Worm (Caenorhabditis elegans): ENCODE measurements around the gene adt-1.
A peak's percentile ranks its signal among the peaks of the same experiment; 100 is the strongest.

ce11 chrX:12635010-12635409 lies 43.6 kb upstream of the adt-1 start:
- TF ChIP-seq lsy-2 (tag; optimal IDR thresholded peaks at IDR 0.05) = peak in 1 of 2 experiments; percentile 63
- no peak for TF ChIP-seq egl-27 (tag; optimal IDR thresholded peaks at IDR 0.05)
- peak; percentile 73 for TF ChIP-seq fos-1 (tag; optimal IDR thresholded peaks at IDR 0.05)
- no peak for TF ChIP-seq nhr-12 (tag; optimal IDR thresholded peaks at IDR 0.05)
- no peak for TF ChIP-seq ceh-82 (tag; optimal IDR thresholded peaks at IDR 0.05)
- no peak for TF ChIP-seq ama-1 (optimal IDR thresholded peaks at IDR 0.05)
- TF ChIP-seq ztf-1 (GFP tag; conservative IDR thresholded peaks at IDR 0.05) = no peak
- no peak for TF ChIP-seq unc-62 (GFP tag; optimal IDR thresholded peaks at IDR 0.05)
- peak; percentile 40 for TF ChIP-seq nhr-6 (tag; optimal IDR thresholded peaks at IDR 0.05)
- no peak for TF ChIP-seq ztf-4 (tag; optimal IDR thresholded peaks at IDR 0.05)
- TF ChIP-seq F13H6.1 (tag; optimal IDR thresholded peaks at IDR 0.05) = peak; percentile 34
- TF ChIP-seq zag-1 (tag; optimal IDR thresholded peaks at IDR 0.05) = no peak
- TF ChIP-seq nhr-25 (tag; optimal IDR thresholded peaks at IDR 0.05) = peak; percentile 52
